Worm (Caenorhabditis elegans) whole organism, young adult: ENCODE data around the gene sre-27.

ENCODE experiments used
- B0019.2 ChIP-seq: fragments of 200-800 bp; sonication (Bioruptor generic); conservative IDR thresholded peaks from 2 replicates; pipeline ENCODE4 v1.3.6; 2022; ENCODE audit warnings: missing genetic modification reagents, missing genetic modification characterization, missing compliant biosample characterization
- B0261.1 ChIP-seq: sonication (generic microtip); optimal IDR thresholded peaks from 2 replicates; lab custom pipeline; 2016; ENCODE audit warnings: mild to moderate bottlenecking, missing genetic modification characterization, moderate library complexity, missing compliant biosample characterization
- F10E7.11 ChIP-seq: sonication (generic microtip); optimal IDR thresholded peaks from 2 replicates; lab custom pipeline; 2017; ENCODE audit warnings: mild to moderate bottlenecking, missing genetic modification characterization, moderate library complexity, missing compliant biosample characterization
- F23B12.7 ChIP-seq: sonication (generic microtip); optimal IDR thresholded peaks from 2 replicates; lab custom pipeline; 2017; ENCODE audit warnings: missing genetic modification characterization, mild to moderate bottlenecking, missing compliant biosample characterization, antibody characterized with exemption, moderate library complexity; ENCODE audit not compliant: insufficient read depth
- F57A8.1 ChIP-seq: fragments of 200-800 bp; sonication (Bioruptor generic); optimal IDR thresholded peaks from 2 replicates; lab custom pipeline; 2018; ENCODE audit warnings: mild to moderate bottlenecking, missing genetic modification characterization, moderate library complexity, missing compliant biosample characterization
- Y53F4B.3 ChIP-seq: fragments of 200-800 bp; sonication (Bioruptor generic); IDR thresholded peaks from 2 replicates; pipeline ENCODE4 v1.3.6; 2022; ENCODE audit warnings: missing genetic modification reagents, missing genetic modification characterization, missing compliant biosample characterization
- Y56A3A.18 ChIP-seq: fragments of 200-800 bp; sonication (Bioruptor generic); IDR thresholded peaks from 2 replicates; pipeline ENCODE4 v1.3.6; 2022; ENCODE audit warnings: missing genetic modification reagents, missing genetic modification characterization, missing compliant biosample characterization
- aptf-2 ChIP-seq: fragments of 200-800 bp; sonication (Bioruptor generic); conservative IDR thresholded peaks from 2 replicates; pipeline ENCODE4 v1.3.6; 2022; ENCODE audit warnings: missing genetic modification reagents, missing genetic modification characterization, missing compliant biosample characterization
- aptf-3 ChIP-seq: fragments of 200-800 bp; sonication (Bioruptor generic); IDR thresholded peaks from 2 replicates; pipeline ENCODE4 v1.3.6; 2022; ENCODE audit warnings: missing genetic modification characterization, missing compliant biosample characterization
- attf-6 ChIP-seq: fragments of 200-800 bp; sonication (Bioruptor generic); IDR thresholded peaks from 2 replicates; pipeline ENCODE4 v1.3.6; 2022; ENCODE audit warnings: missing genetic modification reagents, missing genetic modification characterization, missing compliant biosample characterization
- bed-2 ChIP-seq: fragments of 200-800 bp; sonication (Bioruptor generic); IDR thresholded peaks from 2 replicates; pipeline ENCODE4 v1.3.6; 2022; ENCODE audit warnings: missing genetic modification reagents, missing genetic modification characterization, missing compliant biosample characterization
- cebp-1 ChIP-seq, 2 experiments: fragments of 200-800 bp in 1 of 2; sonication (Bioruptor generic) in 1 of 2; sonication (generic microtip) in 1 of 2; IDR thresholded peaks in 1 of 2; optimal IDR thresholded peaks in 1 of 2; 2 replicates each; pipeline versions ENCODE4 v1.3.6 to Lab custom; 2017 to 2022; ENCODE audit warnings: missing compliant biosample characterization in 2 of 2, missing genetic modification characterization in 2 of 2, mild to moderate bottlenecking in 1 of 2, missing genetic modification reagents in 1 of 2, moderate library complexity in 1 of 2
- cebp-2 ChIP-seq: fragments of 200-800 bp; sonication (Bioruptor generic); IDR thresholded peaks from 2 replicates; pipeline ENCODE4 v1.3.6; 2022; ENCODE audit warnings: missing genetic modification characterization, missing compliant biosample characterization
- ceh-40 ChIP-seq: fragments of 200-800 bp; sonication (Bioruptor generic); IDR thresholded peaks from 2 replicates; pipeline ENCODE4 v1.3.6; 2022; ENCODE audit warnings: missing genetic modification characterization, missing compliant biosample characterization
- ceh-58 ChIP-seq: fragments of 200-800 bp; sonication (Bioruptor generic); IDR thresholded peaks from 2 replicates; pipeline ENCODE4 v1.3.6; 2022; ENCODE audit warnings: missing genetic modification characterization, missing compliant biosample characterization
- die-1 ChIP-seq: sonication (generic microtip); optimal IDR thresholded peaks from 2 replicates; lab custom pipeline; 2016; ENCODE audit warnings: missing genotype, mild to moderate bottlenecking, missing genetic modification characterization, missing compliant biosample characterization
- dpff-1 ChIP-seq: sonication (generic microtip); optimal IDR thresholded peaks from 2 replicates; lab custom pipeline; 2017; ENCODE audit warnings: mild to moderate bottlenecking, missing genetic modification characterization, missing compliant biosample characterization
- egl-18 ChIP-seq: fragments of 200-800 bp; sonication (Bioruptor generic); IDR thresholded peaks from 2 replicates; pipeline ENCODE4 v1.3.6; 2022; ENCODE audit warnings: missing genetic modification reagents, missing genetic modification characterization, missing compliant biosample characterization
- hlh-12 ChIP-seq: sonication (generic microtip); optimal IDR thresholded peaks from 2 replicates; lab custom pipeline; 2016; ENCODE audit warnings: missing genetic modification characterization, missing compliant biosample characterization
- hmg-1.2 ChIP-seq: fragments of 200-800 bp; sonication (Bioruptor generic); IDR thresholded peaks from 2 replicates; pipeline ENCODE4 v1.3.6; 2022; ENCODE audit warnings: missing genetic modification reagents, missing genetic modification characterization, missing compliant biosample characterization
- lag-1 ChIP-seq: fragments of 200-800 bp; sonication (Bioruptor generic); IDR thresholded peaks from 2 replicates; pipeline ENCODE4 v1.3.6; 2022; ENCODE audit warnings: missing genetic modification reagents, missing genetic modification characterization, missing compliant biosample characterization
- let-526 ChIP-seq: fragments of 200-800 bp; sonication (Bioruptor generic); IDR thresholded peaks from 2 replicates; pipeline ENCODE4 v1.3.6; 2022; ENCODE audit warnings: missing genetic modification reagents, missing genetic modification characterization, missing compliant biosample characterization
- lin-54 ChIP-seq: fragments of 200-800 bp; sonication (Bioruptor generic); optimal IDR thresholded peaks from 2 replicates; lab custom pipeline; 2018; ENCODE audit warnings: mild to moderate bottlenecking, missing genetic modification characterization, missing compliant biosample characterization
- lir-1 ChIP-seq: fragments of 200-800 bp; sonication (Bioruptor generic); conservative IDR thresholded peaks from 2 replicates; pipeline ENCODE4 v1.3.6; 2022; ENCODE audit warnings: missing genetic modification reagents, missing genetic modification characterization, missing compliant biosample characterization
- lsy-27 ChIP-seq: sonication (generic microtip); optimal IDR thresholded peaks from 2 replicates; lab custom pipeline; 2017; ENCODE audit warnings: missing genetic modification characterization, mild to moderate bottlenecking, missing compliant biosample characterization, antibody characterized with exemption, missing genotype, borderline replicate concordance; ENCODE audit not compliant: insufficient read depth
- mcd-1 ChIP-seq: fragments of 200-800 bp; sonication (Bioruptor generic); IDR thresholded peaks from 2 replicates; pipeline ENCODE4 v1.3.6; 2022; ENCODE audit warnings: missing genetic modification reagents, missing genetic modification characterization, missing compliant biosample characterization
- nfya-2 ChIP-seq: fragments of 200-800 bp; sonication (Bioruptor generic); IDR thresholded peaks from 2 replicates; pipeline ENCODE4 v1.3.6; 2022; ENCODE audit warnings: missing genetic modification reagents, missing genetic modification characterization, missing compliant biosample characterization
- nhr-80 ChIP-seq: sonication (generic microtip); optimal IDR thresholded peaks from 2 replicates; lab custom pipeline; 2016; ENCODE audit warnings: missing genetic modification characterization, missing compliant biosample characterization
- nhr-90 ChIP-seq: sonication (generic microtip); optimal IDR thresholded peaks from 2 replicates; lab custom pipeline; 2016; ENCODE audit warnings: missing genotype, mild to moderate bottlenecking, missing genetic modification characterization, missing compliant biosample characterization
- pbrm-1 ChIP-seq: fragments of 200-800 bp; sonication (Bioruptor generic); IDR thresholded peaks from 2 replicates; pipeline ENCODE4 v1.3.6; 2022; ENCODE audit warnings: missing genetic modification reagents, missing genetic modification characterization, missing compliant biosample characterization
- repo-1 ChIP-seq: sonication (generic microtip); optimal IDR thresholded peaks from 2 replicates; lab custom pipeline; 2017; ENCODE audit warnings: mild to moderate bottlenecking, missing genetic modification characterization, missing compliant biosample characterization
- rpc-1 ChIP-seq, 2 experiments: fragments of 150-350 bp in 1 of 2; sonication (generic microtip) in 1 of 2; optimal IDR thresholded peaks; 2 replicates each; lab custom pipeline; 2014 to 2018; ENCODE audit warnings: missing biosample characterization in 1 of 2, missing genetic modification characterization in 1 of 2, missing genetic modification reagents in 1 of 2, missing genotype in 1 of 2
- tbx-9 ChIP-seq: sonication (generic microtip); optimal IDR thresholded peaks from 2 replicates; lab custom pipeline; 2016; ENCODE audit warnings: borderline replicate concordance, missing genetic modification characterization, inconsistent platforms, missing compliant biosample characterization
- tlf-1 ChIP-seq: fragments of 200-800 bp; sonication (Bioruptor generic); optimal IDR thresholded peaks from 2 replicates; lab custom pipeline; 2018; ENCODE audit warnings: mild to moderate bottlenecking, missing genetic modification characterization, missing compliant biosample characterization
- xnd-1 ChIP-seq: sonication (generic microtip); optimal IDR thresholded peaks from 2 replicates; lab custom pipeline; 2016; ENCODE audit warnings: missing genotype, missing genetic modification reagents, missing genetic modification characterization, missing compliant biosample characterization
- zfh-2 ChIP-seq: fragments of 200-800 bp; sonication (Bioruptor generic); conservative IDR thresholded peaks from 2 replicates; pipeline ENCODE4 v1.3.6; 2022; ENCODE audit warnings: missing genetic modification reagents, missing genetic modification characterization, missing compliant biosample characterization
- zim-3 ChIP-seq: sonication (generic microtip); optimal IDR thresholded peaks from 2 replicates; lab custom pipeline; 2017; ENCODE audit warnings: mild to moderate bottlenecking, missing genetic modification characterization, moderate library complexity, missing compliant biosample characterization
- ztf-25 ChIP-seq: fragments of 200-800 bp; sonication (Bioruptor generic); IDR thresholded peaks from 2 replicates; pipeline ENCODE4 v1.3.6; 2022; ENCODE audit warnings: missing genetic modification reagents, missing genetic modification characterization, missing compliant biosample characterization
- ztf-28 ChIP-seq: fragments of 200-800 bp; sonication (Bioruptor generic); IDR thresholded peaks from 2 replicates; pipeline ENCODE4 v1.3.6; 2022; ENCODE audit warnings: missing genetic modification reagents, missing genetic modification characterization, missing compliant biosample characterization
- ztf-3 ChIP-seq: fragments of 200-800 bp; sonication (Bioruptor generic); optimal IDR thresholded peaks from 2 replicates; lab custom pipeline; 2018; ENCODE audit warnings: mild to moderate bottlenecking, missing genetic modification characterization, missing compliant biosample characterization

Gene sre-27

DNA sequence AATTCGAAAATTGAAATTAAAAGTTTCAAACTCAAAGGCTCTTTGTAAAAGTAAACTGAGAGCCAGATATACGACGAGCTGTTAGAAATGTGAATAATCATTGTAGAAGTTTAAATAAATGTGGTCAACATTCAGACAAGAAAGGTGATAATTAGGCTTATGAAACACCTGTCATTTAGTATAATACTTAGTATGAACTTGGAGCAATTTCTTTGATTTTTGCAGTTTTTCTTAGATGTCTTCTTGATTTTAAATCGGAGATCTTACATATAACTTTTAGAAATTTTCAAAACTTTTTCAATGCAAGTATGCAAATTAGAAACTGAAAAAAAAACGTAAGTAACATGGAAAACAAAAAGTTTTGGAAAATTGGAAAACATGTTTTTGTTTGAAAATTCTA, 11.0 kb downstream of the sre-27 start, which contains the start of gene sre-30:
Gene sre-30, minus strand, starts transcription at position 101 of the 400 bp plus-strand sequence.
- TF ChIP-seq ztf-3 (GFP tag; lab: Kevin White, UChicago), result no peak
- no peak for TF ChIP-seq F10E7.11 (tag; lab: Kevin White, UChicago)
- TF ChIP-seq F23B12.7 (tag; lab: Kevin White, UChicago), result no peak
- no peak for TF ChIP-seq tlf-1
- TF ChIP-seq aptf-3 (GFP tag; lab: Robert Waterston, UW), result no peak
- no peak for TF ChIP-seq lsy-27 (tag; lab: Kevin White, UChicago)
- no peak for TF ChIP-seq hlh-12
- no peak for TF ChIP-seq egl-18 (GFP tag; lab: Robert Waterston, UW)
- no peak for TF ChIP-seq nfya-2 (GFP tag; lab: Robert Waterston, UW)
- no peak for TF ChIP-seq B0019.2 (GFP tag; lab: Robert Waterston, UW)
- no peak for TF ChIP-seq F57A8.1 (GFP tag; lab: Kevin White, UChicago)
- TF ChIP-seq Y56A3A.18, result no peak

DNA sequence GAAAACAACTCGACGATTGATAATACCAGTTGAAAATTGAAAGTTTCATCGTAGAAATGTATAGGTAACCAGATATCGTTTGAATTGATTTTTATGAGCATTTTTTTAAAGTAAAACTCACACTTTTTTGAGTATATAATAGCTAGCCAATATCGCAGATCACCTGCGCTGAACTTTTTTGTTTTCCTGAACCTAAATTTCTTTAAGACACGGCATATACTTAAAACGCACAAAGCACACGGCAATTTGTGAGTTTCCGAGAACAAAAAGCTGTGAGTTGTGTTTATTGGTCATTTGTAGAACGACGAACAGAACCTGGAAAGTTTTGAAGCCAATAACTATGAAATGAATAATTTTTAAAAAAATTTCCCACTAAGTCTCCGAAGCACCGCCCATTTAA, 15.6 kb downstream of the sre-27 start, which contains the start of gene sre-29:
Gene sre-29, minus strand, starts transcription at position 101 of the 400 bp plus-strand sequence.
- no peak for TF ChIP-seq cebp-1 (GFP tag; IDR thresholded peaks at IDR 0.05; lab: Robert Waterston, UW)
- no peak for TF ChIP-seq cebp-1 (tag; optimal IDR thresholded peaks at IDR 0.05; lab: Kevin White, UChicago)
- no peak for TF ChIP-seq attf-6 (GFP tag; lab: Robert Waterston, UW)
- no peak for TF ChIP-seq Y56A3A.18

DNA sequence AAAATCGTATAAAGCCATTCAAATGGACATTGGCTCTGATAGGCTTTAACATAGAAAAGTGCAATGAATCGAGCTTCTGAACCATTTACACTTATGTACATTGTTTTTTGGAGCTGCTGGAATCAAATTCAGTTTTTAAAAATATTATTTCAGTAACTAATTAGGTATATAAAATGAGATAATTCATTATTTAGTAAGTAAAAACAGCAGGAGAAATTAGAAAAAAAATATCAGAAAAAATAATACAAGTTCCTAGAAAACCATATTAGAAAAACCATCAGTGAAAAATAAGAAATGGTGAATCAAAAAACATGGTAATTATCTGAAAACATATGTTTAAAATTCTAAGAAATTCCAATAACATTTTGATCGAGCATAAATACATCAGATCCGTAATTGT, 19.8 kb downstream of the sre-27 start, which contains the start of gene F57G9.7:
Gene F57G9.7, minus strand, starts transcription at position 101 of the 400 bp plus-strand sequence.
- TF ChIP-seq hmg-1.2, result no peak
- no peak for TF ChIP-seq ztf-28 (GFP tag; lab: Robert Waterston, UW)
- TF ChIP-seq nhr-90 (tag; lab: Kevin White, UChicago), result no peak
- no peak for TF ChIP-seq F10E7.11 (tag; lab: Kevin White, UChicago)

DNA sequence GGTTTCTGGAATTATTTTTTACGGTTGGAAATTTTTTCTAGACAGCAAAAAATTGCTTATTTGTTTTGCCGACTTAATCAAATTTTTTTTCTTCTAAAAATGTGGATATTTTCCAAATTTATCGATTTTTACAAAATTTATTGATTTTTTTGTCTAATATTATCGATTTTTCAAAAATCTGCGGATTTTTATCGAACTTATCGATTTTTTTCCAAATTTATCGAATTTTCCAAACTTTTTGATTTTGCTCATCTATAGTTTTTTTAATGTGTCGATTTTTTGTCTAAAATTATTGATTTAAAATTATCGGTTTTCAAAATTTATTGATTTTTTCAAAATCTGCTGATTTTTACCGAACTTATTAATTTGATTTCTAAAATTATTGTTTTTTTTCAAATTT, 23.3 kb downstream of the sre-27 start:
- TF ChIP-seq cebp-2 (GFP tag; lab: Robert Waterston, UW) (no peak), tbx-9 (tag; lab: Kevin White, UChicago) (no peak), rpc-1 (optimal IDR thresholded peaks at IDR 0.05; lab: Kevin White, UChicago) (no peak), rpc-1 (tag; optimal IDR thresholded peaks at IDR 0.05; lab: Kevin White, UChicago) (no peak), B0261.1 (tag; lab: Kevin White, UChicago) (no peak), bed-2 (GFP tag; lab: Robert Waterston, UW) (no peak), xnd-1 (tag; lab: Kevin White, UChicago) (no peak), ztf-25 (GFP tag; lab: Robert Waterston, UW) (no peak), lsy-27 (tag; lab: Kevin White, UChicago) (no peak), let-526 (GFP tag; lab: Robert Waterston, UW) (no peak), die-1 (no peak), nhr-80 (tag; lab: Kevin White, UChicago) (no peak), zfh-2 (GFP tag; lab: Robert Waterston, UW) (no peak), aptf-2 (no peak)

DNA sequence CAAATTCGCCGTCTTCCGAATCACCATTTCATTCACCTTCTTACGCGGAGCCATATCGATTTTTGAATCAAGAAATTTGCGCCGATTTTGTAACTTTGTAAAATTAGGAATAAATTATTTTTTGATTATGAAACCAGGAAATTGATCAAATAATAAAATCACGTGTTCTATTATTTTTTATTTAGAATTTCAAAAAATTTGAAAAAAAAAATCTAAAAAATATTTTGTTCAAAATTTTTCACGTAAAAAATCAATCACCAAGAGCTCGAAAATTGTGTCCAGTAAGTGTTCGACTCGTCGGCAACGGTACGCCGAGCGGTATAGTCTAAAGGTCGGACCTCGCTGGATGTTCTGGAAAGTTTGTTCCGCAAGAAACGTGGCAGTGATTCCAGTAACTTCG, 23.7 kb downstream of the sre-27 start, which contains the start of gene Y57A10B.7:
Gene Y57A10B.7, minus strand, starts transcription at position 101 of the 400 bp plus-strand sequence.
- no peak for TF ChIP-seq pbrm-1
- TF ChIP-seq mcd-1 (GFP tag; lab: Robert Waterston, UW), result no peak
- TF ChIP-seq lag-1 (GFP tag; lab: Robert Waterston, UW), result no peak
- no peak for TF ChIP-seq aptf-3 (GFP tag; lab: Robert Waterston, UW)
- no peak for TF ChIP-seq lin-54 (GFP tag; lab: Kevin White, UChicago)
- TF ChIP-seq repo-1, result no peak
- TF ChIP-seq ceh-40, result no peak
- no peak for TF ChIP-seq Y53F4B.3 (GFP tag; lab: Robert Waterston, UW)
- TF ChIP-seq xnd-1 (tag; lab: Kevin White, UChicago), result no peak
- no peak for TF ChIP-seq dpff-1 (tag; lab: Kevin White, UChicago)
- TF ChIP-seq lir-1 (GFP tag; lab: Robert Waterston, UW), result no peak
- TF ChIP-seq ceh-58 (GFP tag; lab: Robert Waterston, UW), result no peak
- no peak for TF ChIP-seq zim-3
